Fruit fly (Drosophila melanogaster): ENCODE results near the gene CG7164.

CG7164 gene

dm6 chr2L:7808886-7809698 lies 27.8 kb downstream of the CG7164 start:
- TF ChIP-seq CG11294 (GFP tag; IDR thresholded peaks at IDR 0.05), result peak; percentile 12; the same call in 1 of the 2 replicates
- TF ChIP-seq dsx (GFP tag; optimal IDR thresholded peaks at IDR 0.05; ENCODE audit: poor library complexity, severe bottlenecking), result peak; percentile 45
- no peak for TF ChIP-seq CG8319 (GFP tag; optimal IDR thresholded peaks at IDR 0.05)
- TF ChIP-seq ss (GFP tag; optimal IDR thresholded peaks at IDR 0.05), result peak in 1 of 2 experiments; percentile 47
- no peak for TF ChIP-seq CG8632 (GFP tag; optimal IDR thresholded peaks at IDR 0.05)
- TF ChIP-seq CG16779 (tag; optimal IDR thresholded peaks at IDR 0.05), result peak; percentile 12
- no peak for TF ChIP-seq CG34406 (GFP tag; optimal IDR thresholded peaks at IDR 0.05)

- peak in 1 of 2 experiments; percentile 48 for TF ChIP-seq ss (GFP tag; optimal IDR thresholded peaks at IDR 0.05)
- TF ChIP-seq CG6854 (GFP tag; optimal IDR thresholded peaks at IDR 0.05), result peak; percentile 71
- peak; percentile 34; the same call in 1 of the 2 replicates for TF ChIP-seq CG15336 (GFP tag; IDR thresholded peaks at IDR 0.05)
- no peak for TF ChIP-seq CG9139 (GFP tag; optimal IDR thresholded peaks at IDR 0.05)
- TF ChIP-seq CG31627 (GFP tag; optimal IDR thresholded peaks at IDR 0.05), result no peak
- peak; percentile 44; the same call in 2 of the 3 replicates for TF ChIP-seq eg (GFP tag; IDR thresholded peaks at IDR 0.05)
- peak; percentile 2 for TF ChIP-seq lz (GFP tag; optimal IDR thresholded peaks at IDR 0.05)
- no peak for TF ChIP-seq Sox102F (GFP tag; optimal IDR thresholded peaks at IDR 0.05)
- TF ChIP-seq CG34406 (GFP tag; optimal IDR thresholded peaks at IDR 0.05), result no peak
- TF ChIP-seq CG11294 (GFP tag; IDR thresholded peaks at IDR 0.05), result no peak
- no peak for TF ChIP-seq Sox15 (GFP tag; optimal IDR thresholded peaks at IDR 0.05)
- peak; percentile 11 for TF ChIP-seq CG3032 (tag; optimal IDR thresholded peaks at IDR 0.05)
- TF ChIP-seq vri (GFP tag; optimal IDR thresholded peaks at IDR 0.05), result peak; percentile 76
- no peak; the same call in 2 of the 3 replicates for TF ChIP-seq CG6163 (GFP tag; IDR thresholded peaks at IDR 0.05)
- peak; percentile 38 for TF ChIP-seq Lpt (GFP tag; optimal IDR thresholded peaks at IDR 0.05)
- TF ChIP-seq CG1621 (tag; optimal IDR thresholded peaks at IDR 0.05), result peak; percentile 39
- TF ChIP-seq CG6808 (GFP tag; optimal IDR thresholded peaks at IDR 0.05), result no peak
- no peak for TF ChIP-seq Hr4 (GFP tag; optimal IDR thresholded peaks at IDR 0.05)
- TF ChIP-seq CG8119 (GFP tag; IDR thresholded peaks at IDR 0.05), result peak; percentile 38; the same call in 2 of the 3 replicates
- TF ChIP-seq CG8319 (GFP tag; optimal IDR thresholded peaks at IDR 0.05), result no peak
- no peak for TF ChIP-seq CG11762 (GFP tag; optimal IDR thresholded peaks at IDR 0.05; ENCODE audit: insufficient read depth)
- peak; percentile 35 for TF ChIP-seq Sox14 (GFP tag; optimal IDR thresholded peaks at IDR 0.05)
- no peak for TF ChIP-seq Ets21C (GFP tag; optimal IDR thresholded peaks at IDR 0.05)
- TF ChIP-seq Eip78C (GFP tag), result peak; percentile 73
- TF ChIP-seq spab (GFP tag; optimal IDR thresholded peaks at IDR 0.05), result no peak
- no peak for TF ChIP-seq CG16779 (tag; optimal IDR thresholded peaks at IDR 0.05)
- no peak for TF ChIP-seq CG3919 (GFP tag; optimal IDR thresholded peaks at IDR 0.05)
- no peak for TF ChIP-seq CG10631 (GFP tag; optimal IDR thresholded peaks at IDR 0.05)
- TF ChIP-seq Hr39 (GFP tag; optimal IDR thresholded peaks at IDR 0.05), result no peak
- TF ChIP-seq esn (GFP tag; optimal IDR thresholded peaks at IDR 0.05), result peak; percentile 3
- no peak for TF ChIP-seq salr (GFP tag; optimal IDR thresholded peaks at IDR 0.05)
- no peak for TF ChIP-seq CG8632 (GFP tag; optimal IDR thresholded peaks at IDR 0.05)
- no peak for TF ChIP-seq dac (GFP tag; optimal IDR thresholded peaks at IDR 0.05)
- TF ChIP-seq CG4318 (GFP tag; optimal IDR thresholded peaks at IDR 0.05), result no peak
- TF ChIP-seq pdm3 (GFP tag; optimal IDR thresholded peaks at IDR 0.05), result no peak
- no peak for TF ChIP-seq CG32006 (GFP tag; optimal IDR thresholded peaks at IDR 0.05)
- TF ChIP-seq net (GFP tag; optimal IDR thresholded peaks at IDR 0.05), result no peak
- no peak for TF ChIP-seq Smox (GFP tag; optimal IDR thresholded peaks at IDR 0.05)
- TF ChIP-seq CG6792 (GFP tag; optimal IDR thresholded peaks at IDR 0.05), result no peak
- no peak for TF ChIP-seq achi (GFP tag; optimal IDR thresholded peaks at IDR 0.05)
- no peak for TF ChIP-seq dsx (GFP tag; optimal IDR thresholded peaks at IDR 0.05; ENCODE audit: poor library complexity, severe bottlenecking)
- peak; percentile 20; the same call in 1 of the 2 replicates for TF ChIP-seq Gug (GFP tag; IDR thresholded peaks at IDR 0.05)
- TF ChIP-seq acj6 (GFP tag; optimal IDR thresholded peaks at IDR 0.05), result no peak
- no peak for TF ChIP-seq Eip93F (GFP tag; optimal IDR thresholded peaks at IDR 0.05)
- peak; percentile 93 for TF ChIP-seq fkh (GFP tag; optimal IDR thresholded peaks at IDR 0.05)
- no peak for TF ChIP-seq fd59A (GFP tag; optimal IDR thresholded peaks at IDR 0.05)
- peak; percentile 18 for TF ChIP-seq topi (GFP tag; optimal IDR thresholded peaks at IDR 0.05)
Measured at dm6 chr2L:7809699-7810088, 28.4 kb downstream of the CG7164 start.
